Worm (Caenorhabditis elegans) whole organism, L2 larva: ENCODE results near the gene B0228.9.
A peak's percentile ranks its signal among the peaks of the same experiment; 100 is the strongest.

ENCODE experiments used
- R02D3.7 ChIP-seq: fragments of 150-350 bp; optimal IDR thresholded peaks from 2 replicates; lab custom pipeline; 2014; ENCODE audit warnings: missing biosample characterization, missing genetic modification characterization
- ZK546.5 ChIP-seq: sonication (generic microtip); optimal IDR thresholded peaks from 2 replicates; lab custom pipeline; 2017; ENCODE audit warnings: missing biosample characterization, missing genetic modification characterization
- alr-1 ChIP-seq: fragments of 150-350 bp; optimal IDR thresholded peaks from 2 replicates; lab custom pipeline; 2014; ENCODE audit warnings: missing biosample characterization, missing genetic modification characterization
- blmp-1 ChIP-seq: sonication (generic microtip); optimal IDR thresholded peaks from 2 replicates; lab custom pipeline; 2017; ENCODE audit warnings: missing genetic modification characterization, mild to moderate bottlenecking, missing compliant biosample characterization, antibody characterized with exemption, moderate library complexity; ENCODE audit not compliant: insufficient read depth
- ceh-16 ChIP-seq: fragments of 150-350 bp; optimal IDR thresholded peaks from 2 replicates; lab custom pipeline; 2014; ENCODE audit warnings: missing biosample characterization, missing genetic modification characterization
- crh-2 ChIP-seq: sonication (generic microtip); optimal IDR thresholded peaks from 2 replicates; lab custom pipeline; 2017; ENCODE audit warnings: missing biosample characterization, missing genetic modification characterization
- dmd-4 ChIP-seq: sonication (generic microtip); optimal IDR thresholded peaks from 2 replicates; lab custom pipeline; 2017; ENCODE audit warnings: missing biosample characterization, missing genetic modification characterization
- egl-27 ChIP-seq: sonication (generic microtip); optimal IDR thresholded peaks from 3 replicates; lab custom pipeline; 2017; ENCODE audit warnings: missing biosample characterization, missing genetic modification reagents, missing genetic modification characterization
- elt-1 ChIP-seq: fragments of 150-350 bp; optimal IDR thresholded peaks from 2 replicates; lab custom pipeline; 2014; ENCODE audit warnings: missing biosample characterization, missing genetic modification characterization
- elt-3 ChIP-seq: sonication (generic microtip); optimal IDR thresholded peaks from 2 replicates; lab custom pipeline; 2017; ENCODE audit warnings: missing biosample characterization, missing genetic modification characterization
- fos-1 ChIP-seq: fragments of 150-350 bp; optimal IDR thresholded peaks from 2 replicates; lab custom pipeline; 2014; ENCODE audit warnings: missing biosample characterization, missing genetic modification characterization
- gmeb-1 ChIP-seq: fragments of 150-350 bp; optimal IDR thresholded peaks from 2 replicates; lab custom pipeline; 2014; ENCODE audit warnings: missing biosample characterization, missing genetic modification characterization
- lin-11 ChIP-seq: fragments of 150-350 bp; sonication (generic microtip); optimal IDR thresholded peaks from 2 replicates; lab custom pipeline; 2014; ENCODE audit warnings: missing biosample characterization, missing genetic modification characterization, inconsistent platforms, mixed read lengths
- lin-13 ChIP-seq: fragments of 150-350 bp; optimal IDR thresholded peaks from 2 replicates; lab custom pipeline; 2014; ENCODE audit warnings: missing biosample characterization, missing genetic modification reagents, missing genetic modification characterization
- lsy-2 ChIP-seq, 2 experiments: fragments of 150-350 bp in 1 of 2; sonication (generic microtip) in 1 of 2; optimal IDR thresholded peaks; 2 replicates each; lab custom pipeline; 2014 to 2017; ENCODE audit warnings: missing biosample characterization in 2 of 2, missing genetic modification characterization in 2 of 2
- mab-5 ChIP-seq: fragments of 150-350 bp; optimal IDR thresholded peaks from 2 replicates; lab custom pipeline; 2014; ENCODE audit warnings: missing biosample characterization, missing genetic modification characterization
- nhr-10 ChIP-seq: sonication (generic microtip); optimal IDR thresholded peaks from 2 replicates; lab custom pipeline; 2017; ENCODE audit warnings: missing biosample characterization, missing genetic modification characterization
- nhr-129 ChIP-seq: fragments of 150-350 bp; optimal IDR thresholded peaks from 2 replicates; lab custom pipeline; 2014; ENCODE audit warnings: missing biosample characterization, missing genetic modification characterization
- nhr-21 ChIP-seq: fragments of 150-350 bp; optimal IDR thresholded peaks from 2 replicates; lab custom pipeline; 2014; ENCODE audit warnings: missing biosample characterization, missing genetic modification characterization
- nhr-23 ChIP-seq: fragments of 150-350 bp; optimal IDR thresholded peaks from 2 replicates; lab custom pipeline; 2014; ENCODE audit warnings: missing biosample characterization, missing genetic modification reagents, missing genetic modification characterization
- nhr-25 ChIP-seq: fragments of 150-350 bp; sonication (generic microtip); optimal IDR thresholded peaks from 3 replicates; lab custom pipeline; 2014; ENCODE audit warnings: missing biosample characterization, missing genetic modification characterization
- nhr-77 ChIP-seq: fragments of 150-350 bp; optimal IDR thresholded peaks from 2 replicates; lab custom pipeline; 2014; ENCODE audit warnings: missing biosample characterization, missing genetic modification characterization
- peb-1 ChIP-seq: fragments of 150-350 bp; optimal IDR thresholded peaks from 2 replicates; lab custom pipeline; 2014; ENCODE audit warnings: missing biosample characterization, missing genetic modification characterization
- skn-1 ChIP-seq: sonication (generic microtip); optimal IDR thresholded peaks from 2 replicates; lab custom pipeline; 2017; ENCODE audit warnings: missing biosample characterization, missing genetic modification characterization
- sma-3 ChIP-seq: sonication (generic microtip); optimal IDR thresholded peaks from 2 replicates; lab custom pipeline; 2016; ENCODE audit warnings: missing genetic modification reagents, missing genetic modification characterization, missing compliant biosample characterization
- sma-9 ChIP-seq, 2 experiments: fragments of 150-350 bp in 1 of 2; sonication (generic microtip) in 1 of 2; optimal IDR thresholded peaks; 2 replicates each; lab custom pipeline; 2014 to 2016; ENCODE audit warnings: missing genetic modification characterization in 2 of 2, mild to moderate bottlenecking in 1 of 2, missing biosample characterization in 1 of 2, missing compliant biosample characterization in 1 of 2, missing genetic modification reagents in 1 of 2, moderate library complexity in 1 of 2
- snpc-4 ChIP-seq: fragments of 150-350 bp; optimal IDR thresholded peaks from 2 replicates; lab custom pipeline; 2014; ENCODE audit warnings: missing biosample characterization, missing genetic modification characterization
- unc-39 ChIP-seq: fragments of 150-350 bp; optimal IDR thresholded peaks from 2 replicates; lab custom pipeline; 2014; ENCODE audit warnings: missing biosample characterization, missing genetic modification characterization
- unc-55 ChIP-seq: fragments of 150-350 bp; sonication (generic microtip); optimal IDR thresholded peaks from 3 replicates; lab custom pipeline; 2014; ENCODE audit warnings: missing biosample characterization, missing genetic modification reagents, missing genetic modification characterization
- unc-62 ChIP-seq: fragments of 150-350 bp; optimal IDR thresholded peaks from 2 replicates; lab custom pipeline; 2014; ENCODE audit warnings: missing biosample characterization, missing genetic modification reagents, missing genetic modification characterization
- zag-1 ChIP-seq: fragments of 150-350 bp; optimal IDR thresholded peaks from 2 replicates; lab custom pipeline; 2014; ENCODE audit warnings: missing biosample characterization, missing genetic modification characterization
- ztf-1 ChIP-seq: fragments of 200-800 bp; sonication (Bioruptor generic); conservative IDR thresholded peaks from 2 replicates; pipeline ENCODE4 v1.3.6; 2022; ENCODE audit warnings: missing genetic modification characterization, missing compliant biosample characterization
- ztf-11 ChIP-seq: sonication (generic microtip); optimal IDR thresholded peaks from 2 replicates; lab custom pipeline; 2017; ENCODE audit warnings: missing biosample characterization, missing genetic modification characterization

B0228.9 gene

ce11 chrII:7777320-7777978, 14.0 kb upstream of the B0228.9 start, which contains the start of gene mthf-1 (continued):
- TF ChIP-seq peb-1 (no peak), blmp-1 (no peak), alr-1 (no peak), ZK546.5 (tag; lab: Kevin White, UChicago) (no peak), unc-62 (GFP tag; lab: Kevin White, UChicago) (no peak), dmd-4 (tag; lab: Kevin White, UChicago) (no peak), snpc-4 (no peak), nhr-77 (tag; lab: Kevin White, UChicago) (no peak), fos-1 (peak; percentile 65), unc-39 (tag; lab: Kevin White, UChicago) (no peak), skn-1 (tag; lab: Kevin White, UChicago) (no peak), nhr-10 (no peak), lsy-2 (tag; optimal IDR thresholded peaks at IDR 0.05; lab: Kevin White, UChicago) (peak in 1 of 2 experiments; percentile 5), gmeb-1 (tag; lab: Kevin White, UChicago) (no peak), ztf-1 (GFP tag; lab: Robert Waterston, UW) (no peak), mab-5 (no peak), lin-13 (no peak), nhr-129 (tag; lab: Kevin White, UChicago) (no peak), ztf-11 (tag; lab: Kevin White, UChicago) (no peak), unc-55 (GFP tag; lab: Kevin White, UChicago) (no peak), nhr-23 (no peak)

DNA sequence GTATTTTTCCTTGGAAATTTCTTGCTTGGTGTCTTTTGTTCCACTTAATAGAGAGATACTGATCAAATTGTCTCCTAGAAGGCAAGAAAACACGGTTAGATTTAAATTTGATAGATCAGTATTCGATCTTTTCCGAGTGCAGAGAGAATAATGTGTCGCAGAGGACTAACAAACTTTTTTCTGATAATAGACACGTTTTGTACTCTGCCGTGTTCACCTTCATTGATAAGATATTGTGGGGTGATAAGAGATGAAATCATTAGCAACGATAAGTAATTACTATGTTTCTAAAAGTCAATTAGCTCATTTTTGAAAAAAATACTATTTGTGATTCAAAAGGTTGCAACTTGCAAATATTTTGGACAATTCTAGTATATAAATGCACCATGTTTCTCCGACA, 13.2 kb upstream of the B0228.9 start:
- TF ChIP-seq crh-2 (tag; lab: Kevin White, UChicago) (peak; percentile 50), nhr-21 (tag; lab: Kevin White, UChicago) (peak; percentile 2), gmeb-1 (tag; lab: Kevin White, UChicago) (peak; percentile 12), ztf-1 (GFP tag; lab: Robert Waterston, UW) (no peak), fos-1 (peak; percentile 82), lin-11 (tag; lab: Kevin White, UChicago) (no peak), egl-27 (peak; percentile 29), sma-9 (GFP tag; optimal IDR thresholded peaks at IDR 0.05; lab: Kevin White, UChicago) (peak; percentile 85), sma-9 (tag; optimal IDR thresholded peaks at IDR 0.05; lab: Kevin White, UChicago) (no peak), zag-1 (tag; lab: Kevin White, UChicago) (no peak), sma-3 (GFP tag; lab: Kevin White, UChicago) (peak; percentile 2)
- TF ChIP-seq, all 48 proteins: peak for 7

ce11 chrII:7776232-7776631, 12.8 kb upstream of the B0228.9 start:
- TF ChIP-seq nhr-25 (tag; lab: Kevin White, UChicago) (peak; percentile 21), elt-1 (tag; lab: Kevin White, UChicago) (no peak)
- TF ChIP-seq, all 48 proteins: peak for 1

DNA sequence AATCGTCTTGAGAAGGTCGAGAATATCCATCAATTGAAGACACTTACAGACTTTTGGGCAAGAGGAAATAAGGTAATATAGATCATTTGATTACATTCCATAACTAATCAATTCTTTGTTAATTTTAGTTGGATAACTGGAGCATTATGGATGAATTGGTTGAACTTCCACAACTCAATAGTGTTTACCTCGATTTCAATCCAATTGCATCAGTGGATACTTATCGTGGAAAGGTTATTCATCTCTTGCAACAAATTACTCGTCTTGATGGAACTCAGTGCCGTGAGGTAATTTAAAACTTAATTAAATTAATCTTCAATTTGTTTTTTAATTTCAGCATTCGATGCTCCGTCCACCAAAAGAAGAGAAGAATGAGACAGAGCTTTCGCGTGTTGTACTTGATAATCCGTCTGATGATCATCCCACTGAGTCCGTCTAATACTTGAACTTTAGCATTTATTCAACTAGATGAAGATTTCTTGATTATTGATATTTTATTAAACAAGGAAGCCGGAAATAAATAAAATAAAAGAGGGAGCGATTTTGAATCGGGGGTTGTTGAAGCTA, 10.0 kb upstream of the B0228.9 start:
- TF ChIP-seq R02D3.7 (tag; lab: Kevin White, UChicago): no peak
- TF ChIP-seq nhr-25 (tag; lab: Kevin White, UChicago): peak; percentile 33
- peak; percentile 20 for TF ChIP-seq sma-3 (GFP tag; lab: Kevin White, UChicago)

DNA sequence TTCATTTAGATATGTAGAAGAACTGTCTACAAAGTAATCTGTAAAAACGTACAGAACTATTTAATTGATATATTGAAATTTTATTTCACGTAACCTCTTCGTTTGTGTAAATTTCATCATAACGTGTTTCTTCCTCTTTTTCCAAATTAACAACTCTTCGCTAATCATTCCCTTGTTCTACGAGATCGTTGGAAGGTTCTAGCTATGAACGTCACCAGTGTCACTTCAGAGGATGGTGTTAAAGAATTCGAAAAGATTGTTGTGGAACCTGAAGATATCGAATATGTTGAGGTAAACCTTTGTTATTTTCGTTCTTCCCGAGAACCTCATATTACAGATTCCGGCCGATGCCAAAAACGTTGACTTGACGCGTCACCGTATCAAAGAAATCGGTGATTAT, 8.9 kb upstream of the B0228.9 start, which contains the start of gene C06A8.6:
Gene C06A8.6, plus strand, starts transcription at position 89 of the 400 bp plus-strand sequence.
- no peak for TF ChIP-seq mab-5
- TF ChIP-seq peb-1: no peak
- no peak for TF ChIP-seq fos-1
- no peak for TF ChIP-seq elt-3 (tag; lab: Kevin White, UChicago)
- TF ChIP-seq nhr-77 (tag; lab: Kevin White, UChicago): no peak
- TF ChIP-seq alr-1: no peak
- TF ChIP-seq gmeb-1 (tag; lab: Kevin White, UChicago): no peak
- no peak for TF ChIP-seq ceh-16
- no peak for TF ChIP-seq ztf-11 (tag; lab: Kevin White, UChicago)
- no peak for TF ChIP-seq unc-39 (tag; lab: Kevin White, UChicago)
